Worm (Caenorhabditis elegans) whole organism, late embryonic: Measurements from ENCODE around the gene chup-1.

Experiments used
- C38D4.7 ChIP-seq: fragments of 200-800 bp; sonication (Bioruptor generic); optimal IDR thresholded peaks from 2 replicates; lab custom pipeline; 2018; ENCODE audit warnings: mild to moderate bottlenecking, missing genetic modification characterization, moderate library complexity, missing compliant biosample characterization
- T23F11.4 ChIP-seq: fragments of 200-800 bp; sonication (Bioruptor generic); optimal IDR thresholded peaks from 2 replicates; lab custom pipeline; 2018; ENCODE audit warnings: mild to moderate bottlenecking, missing genetic modification characterization, missing compliant biosample characterization
- ahr-1 ChIP-seq: sonication (generic microtip); optimal IDR thresholded peaks from 2 replicates; lab custom pipeline; 2016; ENCODE audit warnings: missing genetic modification characterization, missing compliant biosample characterization
- ama-1 ChIP-seq: fragments of 150-350 bp; optimal IDR thresholded peaks from 2 replicates; lab custom pipeline; 2014
- ceh-19 ChIP-seq: fragments of 200-800 bp; sonication (Bioruptor generic); optimal IDR thresholded peaks from 2 replicates; lab custom pipeline; 2018; ENCODE audit warnings: mild to moderate bottlenecking, missing genetic modification characterization, missing compliant biosample characterization
- ceh-2 ChIP-seq: sonication (generic microtip); optimal IDR thresholded peaks from 2 replicates; lab custom pipeline; 2016; ENCODE audit warnings: missing genotype, missing genetic modification characterization, missing compliant biosample characterization
- ceh-22 ChIP-seq: sonication (generic microtip); optimal IDR thresholded peaks from 2 replicates; lab custom pipeline; 2017; ENCODE audit warnings: missing biosample characterization, missing genetic modification characterization
- ceh-24 ChIP-seq: sonication (generic microtip); optimal IDR thresholded peaks from 2 replicates; lab custom pipeline; 2016; ENCODE audit warnings: mild to moderate bottlenecking, missing genetic modification characterization, missing compliant biosample characterization
- ceh-30 ChIP-seq: fragments of 150-350 bp; optimal IDR thresholded peaks from 2 replicates; lab custom pipeline; 2014; ENCODE audit warnings: missing biosample characterization, missing genetic modification characterization
- ceh-31 ChIP-seq: sonication (generic microtip); optimal IDR thresholded peaks from 2 replicates; lab custom pipeline; 2016; ENCODE audit warnings: missing genetic modification characterization, missing compliant biosample characterization
- ceh-45 ChIP-seq: fragments of 200-800 bp; sonication (Bioruptor generic); IDR thresholded peaks from 2 replicates; pipeline ENCODE4 v1.3.6; 2022; ENCODE audit warnings: missing genetic modification reagents, missing genetic modification characterization, missing compliant biosample characterization
- ceh-9 ChIP-seq: sonication (generic microtip); optimal IDR thresholded peaks from 2 replicates; lab custom pipeline; 2016; ENCODE audit warnings: mild to moderate bottlenecking, missing genetic modification characterization, inconsistent platforms, missing compliant biosample characterization
- che-1 ChIP-seq: sonication (generic microtip); optimal IDR thresholded peaks from 2 replicates; lab custom pipeline; 2016; ENCODE audit warnings: mild to moderate bottlenecking, missing genetic modification characterization, missing compliant biosample characterization
- dve-1 ChIP-seq: sonication (generic microtip); optimal IDR thresholded peaks from 2 replicates; lab custom pipeline; 2017; ENCODE audit warnings: antibody characterized with exemption, mild to moderate bottlenecking, missing genetic modification characterization, missing compliant biosample characterization
- elt-2 ChIP-seq: sonication (generic microtip); optimal IDR thresholded peaks from 2 replicates; lab custom pipeline; 2016; ENCODE audit warnings: missing genetic modification reagents, missing genetic modification characterization, missing compliant biosample characterization
- ets-4 ChIP-seq: sonication (generic microtip); optimal IDR thresholded peaks from 2 replicates; lab custom pipeline; 2016; ENCODE audit warnings: missing genetic modification characterization, missing compliant biosample characterization
- fkh-10 ChIP-seq: fragments of 150-350 bp; optimal IDR thresholded peaks from 2 replicates; lab custom pipeline; 2014; ENCODE audit warnings: missing biosample characterization, missing genetic modification reagents, missing genetic modification characterization
- gmeb-2 ChIP-seq: sonication (generic microtip); optimal IDR thresholded peaks from 2 replicates; lab custom pipeline; 2016; ENCODE audit warnings: missing genetic modification characterization, inconsistent platforms, missing compliant biosample characterization
- hlh-13 ChIP-seq: fragments of 200-800 bp; sonication (Bioruptor generic); optimal IDR thresholded peaks from 2 replicates; lab custom pipeline; 2018; ENCODE audit warnings: mild to moderate bottlenecking, missing genetic modification characterization, missing compliant biosample characterization
- hlh-8 ChIP-seq: sonication (generic microtip); optimal IDR thresholded peaks from 2 replicates; lab custom pipeline; 2016; ENCODE audit warnings: missing genotype, missing genetic modification characterization, missing compliant biosample characterization
- lim-6 ChIP-seq: sonication (generic microtip); optimal IDR thresholded peaks from 2 replicates; lab custom pipeline; 2016; ENCODE audit warnings: missing genetic modification characterization, missing compliant biosample characterization
- nhr-11 ChIP-seq: fragments of 150-350 bp; optimal IDR thresholded peaks from 2 replicates; lab custom pipeline; 2014; ENCODE audit warnings: missing biosample characterization, missing genetic modification characterization
- nhr-232 ChIP-seq: sonication (generic microtip); optimal IDR thresholded peaks from 2 replicates; lab custom pipeline; 2016; ENCODE audit warnings: missing genetic modification characterization, missing compliant biosample characterization
- odd-2 ChIP-seq: sonication (generic microtip); optimal IDR thresholded peaks from 2 replicates; lab custom pipeline; 2017; ENCODE audit warnings: antibody characterized with exemption, mild to moderate bottlenecking, missing genetic modification characterization, missing compliant biosample characterization
- pat-9 ChIP-seq: fragments of 200-800 bp; sonication (Bioruptor generic); optimal IDR thresholded peaks from 2 replicates; lab custom pipeline; 2018; ENCODE audit warnings: mild to moderate bottlenecking, missing genetic modification characterization, moderate library complexity, missing compliant biosample characterization
- pax-1 ChIP-seq: fragments of 150-350 bp; optimal IDR thresholded peaks from 2 replicates; lab custom pipeline; 2014; ENCODE audit warnings: missing biosample characterization, missing genetic modification characterization
- pha-2 ChIP-seq: sonication (generic microtip); optimal IDR thresholded peaks from 2 replicates; lab custom pipeline; 2017; ENCODE audit warnings: mild to moderate bottlenecking, missing genetic modification characterization, missing compliant biosample characterization
- pqm-1 ChIP-seq: sonication (generic microtip); optimal IDR thresholded peaks from 2 replicates; lab custom pipeline; 2016; ENCODE audit warnings: missing genetic modification characterization, missing compliant biosample characterization
- sox-2 ChIP-seq: fragments of 200-800 bp; sonication (Bioruptor generic); IDR thresholded peaks from 2 replicates; pipeline ENCODE4 v1.3.6; 2022; ENCODE audit warnings: missing genetic modification reagents, missing genetic modification characterization, missing compliant biosample characterization
- sox-4 ChIP-seq: sonication (generic microtip); optimal IDR thresholded peaks from 2 replicates; lab custom pipeline; 2017; ENCODE audit warnings: mild to moderate bottlenecking, missing genetic modification characterization, inconsistent platforms, missing compliant biosample characterization
- syd-9 ChIP-seq: sonication (generic microtip); optimal IDR thresholded peaks from 2 replicates; lab custom pipeline; 2016; ENCODE audit warnings: mild to moderate bottlenecking, missing genetic modification characterization, moderate library complexity, missing compliant biosample characterization
- unc-3 ChIP-seq, 2 experiments: fragments of 200-800 bp in 1 of 2; sonication (Bioruptor generic) in 1 of 2; sonication (generic microtip) in 1 of 2; conservative IDR thresholded peaks in 1 of 2; optimal IDR thresholded peaks in 1 of 2; 2 replicates each; pipeline versions ENCODE4 v1.3.6 to Lab custom; 2016 to 2022; ENCODE audit warnings: missing compliant biosample characterization in 2 of 2, missing genetic modification characterization in 2 of 2, missing genetic modification reagents in 1 of 2
- unc-42 ChIP-seq: sonication (generic microtip); optimal IDR thresholded peaks from 2 replicates; lab custom pipeline; 2016; ENCODE audit warnings: missing genotype, missing genetic modification characterization, missing compliant biosample characterization
- unc-86 ChIP-seq: sonication (generic microtip); optimal IDR thresholded peaks from 2 replicates; lab custom pipeline; 2016; ENCODE audit warnings: missing genetic modification characterization, missing compliant biosample characterization
- zip-5 ChIP-seq: sonication (generic microtip); optimal IDR thresholded peaks from 2 replicates; lab custom pipeline; 2016; ENCODE audit warnings: missing genetic modification characterization, missing compliant biosample characterization

Gene chup-1

ce11 chrX:8824437-8824836 is 32.5 kb downstream of the chup-1 start, which contains the start of gene ifd-1:
ifd-1 (minus strand) TSS chrX:8824448.
- TF ChIP-seq ceh-31 (tag; lab: Kevin White, UChicago) (no peak), elt-2 (tag; lab: Kevin White, UChicago) (peak; percentile 80)
- TF ChIP-seq, all 69 proteins: peak for 1

ce11 chrX:8828365-8828764 is 36.4 kb downstream of the chup-1 start, which contains the start of gene rcs-1:
rcs-1 (minus strand) TSS chrX:8828540.
- TF ChIP-seq pat-9 (tag; lab: Kevin White, UChicago), result no peak
- TF ChIP-seq ama-1, result no peak
- TF ChIP-seq T23F11.4 (GFP tag; lab: Kevin White, UChicago), result no peak
- no peak for TF ChIP-seq ceh-9 (tag; lab: Kevin White, UChicago)
- no peak for TF ChIP-seq pax-1 (tag; lab: Kevin White, UChicago)
- no peak for TF ChIP-seq dve-1 (tag; lab: Kevin White, UChicago)
- TF ChIP-seq hlh-8 (tag; lab: Kevin White, UChicago), result no peak
- no peak for TF ChIP-seq nhr-11
- no peak for TF ChIP-seq ceh-30 (tag; lab: Kevin White, UChicago)
- no peak for TF ChIP-seq C38D4.7 (GFP tag; lab: Kevin White, UChicago)
- no peak for TF ChIP-seq pha-2 (tag; lab: Kevin White, UChicago)
- TF ChIP-seq pqm-1, result no peak
- no peak for TF ChIP-seq fkh-10 (GFP tag; lab: Kevin White, UChicago)
- TF ChIP-seq hlh-13 (GFP tag; lab: Kevin White, UChicago), result no peak
- TF ChIP-seq ets-4 (tag; lab: Kevin White, UChicago), result no peak
- TF ChIP-seq sox-2, result no peak
- no peak for TF ChIP-seq nhr-232
- TF ChIP-seq ahr-1 (tag; lab: Kevin White, UChicago), result no peak

- TF ChIP-seq lim-6 (tag; lab: Kevin White, UChicago), result no peak
- no peak for TF ChIP-seq gmeb-2 (tag; lab: Kevin White, UChicago)
- no peak for TF ChIP-seq ceh-9 (tag; lab: Kevin White, UChicago)
- no peak for TF ChIP-seq hlh-8 (tag; lab: Kevin White, UChicago)
Observed at ce11 chrX:8831162-8831561, 39.2 kb downstream of the chup-1 start, which contains the start of gene C28G1.6. C28G1.6 (minus strand) TSS chrX:8831262.

- TF ChIP-seq ceh-24 (tag; lab: Kevin White, UChicago) (no peak), unc-3 (GFP tag; conservative IDR thresholded peaks at IDR 0.05; lab: Robert Waterston, UW) (no peak), unc-3 (tag; optimal IDR thresholded peaks at IDR 0.05; lab: Kevin White, UChicago) (no peak), sox-4 (tag; lab: Kevin White, UChicago) (no peak), ama-1 (no peak), zip-5 (tag; lab: Kevin White, UChicago) (no peak), ceh-2 (tag; lab: Kevin White, UChicago) (no peak), ahr-1 (tag; lab: Kevin White, UChicago) (no peak), lim-6 (tag; lab: Kevin White, UChicago) (no peak), gmeb-2 (tag; lab: Kevin White, UChicago) (no peak), ceh-45 (GFP tag; lab: Robert Waterston, UW) (no peak), ets-4 (tag; lab: Kevin White, UChicago) (no peak), unc-86 (tag; lab: Kevin White, UChicago) (no peak), syd-9 (tag; lab: Kevin White, UChicago) (no peak), C38D4.7 (GFP tag; lab: Kevin White, UChicago) (no peak), ceh-22 (tag; lab: Kevin White, UChicago) (no peak), che-1 (no peak), unc-42 (tag; lab: Kevin White, UChicago) (no peak), ceh-19 (GFP tag; lab: Kevin White, UChicago) (no peak), odd-2 (tag; lab: Kevin White, UChicago) (no peak)
Observed at ce11 chrX:8835405-8835804, 43.4 kb downstream of the chup-1 start, which contains the start of gene sec-15. sec-15 (minus strand) TSS chrX:8835715.
